Worm (Caenorhabditis elegans): ENCODE data around the gene pnp-1.

- TF ChIP-seq elt-1 (tag; optimal IDR thresholded peaks at IDR 0.05) = no peak
- TF ChIP-seq ceh-16 (tag; optimal IDR thresholded peaks at IDR 0.05) = no peak
- no peak for TF ChIP-seq nhr-77 (tag; optimal IDR thresholded peaks at IDR 0.05)
- no peak for TF ChIP-seq elt-3 (tag; optimal IDR thresholded peaks at IDR 0.05)
- peak; percentile 31 for TF ChIP-seq nhr-129 (tag; optimal IDR thresholded peaks at IDR 0.05)
- peak; percentile 51 for TF ChIP-seq F13H6.1 (tag; optimal IDR thresholded peaks at IDR 0.05)
- peak; percentile 93 for TF ChIP-seq fos-1 (tag; optimal IDR thresholded peaks at IDR 0.05)
- no peak for TF ChIP-seq ZK546.5 (tag; optimal IDR thresholded peaks at IDR 0.05)
Observed at ce11 chrIV:274185-274584, 23.9 kb downstream of the pnp-1 start, which contains the start of gene sma-10.

Measured in whole organism, L2 larva.